Fruit fly (Drosophila melanogaster): Measurements from ENCODE around the gene Rpn3.

DNA sequence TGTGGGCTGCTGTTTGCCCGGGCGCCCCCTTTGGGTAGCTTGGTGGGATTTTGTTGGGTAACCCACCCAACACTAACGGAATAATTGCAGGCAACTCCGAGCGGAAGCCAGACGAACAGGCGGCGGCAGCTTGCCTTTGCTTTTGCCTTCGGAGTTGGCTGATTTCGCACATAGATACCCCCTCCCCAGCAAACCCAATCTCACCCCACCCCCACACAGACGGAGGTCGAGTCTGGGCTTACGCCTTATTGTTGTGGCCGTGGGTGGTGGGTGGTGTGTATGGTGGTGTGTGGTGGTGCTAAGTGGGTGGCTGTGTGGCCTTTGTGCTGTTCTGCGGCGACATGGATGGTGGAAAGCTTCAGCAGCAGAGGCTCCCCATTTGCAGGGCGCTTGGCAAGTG is 36.0 kb upstream of the Rpn3 start:
- TF ChIP-seq psq (optimal IDR thresholded peaks at IDR 0.05) (no peak), Dll (optimal IDR thresholded peaks at IDR 0.05) (no peak)
